Worm (Caenorhabditis elegans) whole organism, late embryonic: ENCODE measurements around the gene F19G12.3.
"Not testable (repeated sequence)": the region's sequence is repeated elsewhere in the genome, so short reads cannot be mapped to it uniquely, and the experiment has no call there.

Experiments
- C08G9.2 ChIP-seq: sonication (generic microtip); optimal IDR thresholded peaks from 2 replicates; lab custom pipeline; 2016; ENCODE audit warnings: mild to moderate bottlenecking, missing genetic modification characterization, moderate library complexity, missing compliant biosample characterization
- C38D4.7 ChIP-seq: fragments of 200-800 bp; sonication (Bioruptor generic); optimal IDR thresholded peaks from 2 replicates; lab custom pipeline; 2018; ENCODE audit warnings: mild to moderate bottlenecking, missing genetic modification characterization, moderate library complexity, missing compliant biosample characterization
- K02D7.2 ChIP-seq: sonication (generic microtip); optimal IDR thresholded peaks from 2 replicates; lab custom pipeline; 2017; ENCODE audit warnings: mild to moderate bottlenecking, missing genetic modification characterization, missing compliant biosample characterization
- T23F11.4 ChIP-seq: fragments of 200-800 bp; sonication (Bioruptor generic); optimal IDR thresholded peaks from 2 replicates; lab custom pipeline; 2018; ENCODE audit warnings: mild to moderate bottlenecking, missing genetic modification characterization, missing compliant biosample characterization
- Y22D7AL.16 ChIP-seq: sonication (generic microtip); optimal IDR thresholded peaks from 2 replicates; lab custom pipeline; 2016; ENCODE audit warnings: missing genetic modification characterization, missing compliant biosample characterization
- ahr-1 ChIP-seq: sonication (generic microtip); optimal IDR thresholded peaks from 2 replicates; lab custom pipeline; 2016; ENCODE audit warnings: missing genetic modification characterization, missing compliant biosample characterization
- ama-1 ChIP-seq: fragments of 150-350 bp; optimal IDR thresholded peaks from 2 replicates; lab custom pipeline; 2014
- ceh-19 ChIP-seq: fragments of 200-800 bp; sonication (Bioruptor generic); optimal IDR thresholded peaks from 2 replicates; lab custom pipeline; 2018; ENCODE audit warnings: mild to moderate bottlenecking, missing genetic modification characterization, missing compliant biosample characterization
- ceh-22 ChIP-seq: sonication (generic microtip); optimal IDR thresholded peaks from 2 replicates; lab custom pipeline; 2017; ENCODE audit warnings: missing biosample characterization, missing genetic modification characterization
- ceh-31 ChIP-seq: sonication (generic microtip); optimal IDR thresholded peaks from 2 replicates; lab custom pipeline; 2016; ENCODE audit warnings: missing genetic modification characterization, missing compliant biosample characterization
- ceh-45 ChIP-seq: fragments of 200-800 bp; sonication (Bioruptor generic); IDR thresholded peaks from 2 replicates; pipeline ENCODE4 v1.3.6; 2022; ENCODE audit warnings: missing genetic modification reagents, missing genetic modification characterization, missing compliant biosample characterization
- ceh-48 ChIP-seq: sonication (generic microtip); optimal IDR thresholded peaks from 2 replicates; lab custom pipeline; 2016; ENCODE audit warnings: missing genetic modification characterization, inconsistent platforms, missing compliant biosample characterization
- ceh-6 ChIP-seq: fragments of 200-800 bp; sonication (Bioruptor generic); optimal IDR thresholded peaks from 2 replicates; lab custom pipeline; 2018; ENCODE audit warnings: mild to moderate bottlenecking, missing genetic modification characterization, missing compliant biosample characterization
- ceh-9 ChIP-seq: sonication (generic microtip); optimal IDR thresholded peaks from 2 replicates; lab custom pipeline; 2016; ENCODE audit warnings: mild to moderate bottlenecking, missing genetic modification characterization, inconsistent platforms, missing compliant biosample characterization
- che-1 ChIP-seq: sonication (generic microtip); optimal IDR thresholded peaks from 2 replicates; lab custom pipeline; 2016; ENCODE audit warnings: mild to moderate bottlenecking, missing genetic modification characterization, missing compliant biosample characterization
- dmd-4 ChIP-seq: sonication (generic microtip); optimal IDR thresholded peaks from 2 replicates; lab custom pipeline; 2016; ENCODE audit warnings: borderline replicate concordance, missing genetic modification characterization, missing compliant biosample characterization
- dve-1 ChIP-seq: sonication (generic microtip); optimal IDR thresholded peaks from 2 replicates; lab custom pipeline; 2017; ENCODE audit warnings: antibody characterized with exemption, mild to moderate bottlenecking, missing genetic modification characterization, missing compliant biosample characterization
- elt-2 ChIP-seq: sonication (generic microtip); optimal IDR thresholded peaks from 2 replicates; lab custom pipeline; 2016; ENCODE audit warnings: missing genetic modification reagents, missing genetic modification characterization, missing compliant biosample characterization
- elt-4 ChIP-seq: sonication (generic microtip); optimal IDR thresholded peaks from 2 replicates; lab custom pipeline; 2016; ENCODE audit warnings: missing genetic modification characterization, missing compliant biosample characterization
- fax-1 ChIP-seq: sonication (generic microtip); optimal IDR thresholded peaks from 2 replicates; lab custom pipeline; 2016; ENCODE audit warnings: missing genotype, missing genetic modification characterization, missing compliant biosample characterization
- fkh-10 ChIP-seq: fragments of 150-350 bp; optimal IDR thresholded peaks from 2 replicates; lab custom pipeline; 2014; ENCODE audit warnings: missing biosample characterization, missing genetic modification reagents, missing genetic modification characterization
- gmeb-2 ChIP-seq: sonication (generic microtip); optimal IDR thresholded peaks from 2 replicates; lab custom pipeline; 2016; ENCODE audit warnings: missing genetic modification characterization, inconsistent platforms, missing compliant biosample characterization
- hlh-15 ChIP-seq: sonication (generic microtip); optimal IDR thresholded peaks from 2 replicates; lab custom pipeline; 2016; ENCODE audit warnings: missing genetic modification characterization, missing compliant biosample characterization
- hlh-30 ChIP-seq: sonication (generic microtip); optimal IDR thresholded peaks from 2 replicates; lab custom pipeline; 2017; ENCODE audit warnings: antibody characterized with exemption, missing genetic modification characterization, missing compliant biosample characterization; ENCODE audit not compliant: insufficient read depth
- lin-11 ChIP-seq: fragments of 200-800 bp; sonication (Bioruptor generic); optimal IDR thresholded peaks from 2 replicates; lab custom pipeline; 2018; ENCODE audit warnings: mild to moderate bottlenecking, missing genetic modification characterization, missing compliant biosample characterization
- mec-3 ChIP-seq: sonication (generic microtip); optimal IDR thresholded peaks from 2 replicates; lab custom pipeline; 2016; ENCODE audit warnings: borderline replicate concordance, missing genetic modification characterization, missing compliant biosample characterization
- nfya-1 ChIP-seq: sonication (generic microtip); optimal IDR thresholded peaks from 2 replicates; lab custom pipeline; 2017; ENCODE audit warnings: missing genetic modification characterization, mild to moderate bottlenecking, missing compliant biosample characterization, antibody characterized with exemption, moderate library complexity
- nhr-232 ChIP-seq: sonication (generic microtip); optimal IDR thresholded peaks from 2 replicates; lab custom pipeline; 2016; ENCODE audit warnings: missing genetic modification characterization, missing compliant biosample characterization
- npax-4 ChIP-seq: sonication (generic microtip); optimal IDR thresholded peaks from 2 replicates; lab custom pipeline; 2016; ENCODE audit warnings: missing genetic modification characterization, missing compliant biosample characterization
- odd-2 ChIP-seq: sonication (generic microtip); optimal IDR thresholded peaks from 2 replicates; lab custom pipeline; 2017; ENCODE audit warnings: antibody characterized with exemption, mild to moderate bottlenecking, missing genetic modification characterization, missing compliant biosample characterization
- pag-3 ChIP-seq: sonication (generic microtip); optimal IDR thresholded peaks from 2 replicates; lab custom pipeline; 2016; ENCODE audit warnings: missing compliant biosample characterization, missing genetic modification characterization, borderline replicate concordance
- pat-9 ChIP-seq: fragments of 200-800 bp; sonication (Bioruptor generic); optimal IDR thresholded peaks from 2 replicates; lab custom pipeline; 2018; ENCODE audit warnings: mild to moderate bottlenecking, missing genetic modification characterization, moderate library complexity, missing compliant biosample characterization
- pax-1 ChIP-seq: fragments of 150-350 bp; optimal IDR thresholded peaks from 2 replicates; lab custom pipeline; 2014; ENCODE audit warnings: missing biosample characterization, missing genetic modification characterization
- pqm-1 ChIP-seq: sonication (generic microtip); optimal IDR thresholded peaks from 2 replicates; lab custom pipeline; 2016; ENCODE audit warnings: missing genetic modification characterization, missing compliant biosample characterization
- pros-1 ChIP-seq: fragments of 150-350 bp; optimal IDR thresholded peaks from 2 replicates; lab custom pipeline; 2014; ENCODE audit warnings: missing biosample characterization, missing genetic modification reagents, missing genetic modification characterization
- ref-2 ChIP-seq: sonication (generic microtip); optimal IDR thresholded peaks from 2 replicates; lab custom pipeline; 2016; ENCODE audit warnings: missing genetic modification characterization, missing compliant biosample characterization
- sdc-2 ChIP-seq: sonication (generic microtip); optimal IDR thresholded peaks from 2 replicates; lab custom pipeline; 2016; ENCODE audit warnings: missing genotype, missing genetic modification characterization, missing compliant biosample characterization
- sox-2 ChIP-seq: fragments of 200-800 bp; sonication (Bioruptor generic); IDR thresholded peaks from 2 replicates; pipeline ENCODE4 v1.3.6; 2022; ENCODE audit warnings: missing genetic modification reagents, missing genetic modification characterization, missing compliant biosample characterization
- sox-4 ChIP-seq: sonication (generic microtip); optimal IDR thresholded peaks from 2 replicates; lab custom pipeline; 2017; ENCODE audit warnings: mild to moderate bottlenecking, missing genetic modification characterization, inconsistent platforms, missing compliant biosample characterization
- syd-9 ChIP-seq: sonication (generic microtip); optimal IDR thresholded peaks from 2 replicates; lab custom pipeline; 2016; ENCODE audit warnings: mild to moderate bottlenecking, missing genetic modification characterization, moderate library complexity, missing compliant biosample characterization
- tbx-2 ChIP-seq: sonication (generic microtip); optimal IDR thresholded peaks from 2 replicates; lab custom pipeline; 2016; ENCODE audit warnings: missing genetic modification characterization, missing compliant biosample characterization
- ttx-3 ChIP-seq: sonication (generic microtip); optimal IDR thresholded peaks from 2 replicates; lab custom pipeline; 2016; ENCODE audit warnings: missing genetic modification reagents, missing genetic modification characterization, missing compliant biosample characterization
- unc-3 ChIP-seq, 2 experiments: fragments of 200-800 bp in 1 of 2; sonication (Bioruptor generic) in 1 of 2; sonication (generic microtip) in 1 of 2; conservative IDR thresholded peaks in 1 of 2; optimal IDR thresholded peaks in 1 of 2; 2 replicates each; pipeline versions ENCODE4 v1.3.6 to Lab custom; 2016 to 2022; ENCODE audit warnings: missing compliant biosample characterization in 2 of 2, missing genetic modification characterization in 2 of 2, missing genetic modification reagents in 1 of 2
- unc-55 ChIP-seq: sonication (generic microtip); optimal IDR thresholded peaks from 2 replicates; lab custom pipeline; 2017; ENCODE audit warnings: missing biosample characterization, missing genetic modification reagents, missing genetic modification characterization
- zip-5 ChIP-seq: sonication (generic microtip); optimal IDR thresholded peaks from 2 replicates; lab custom pipeline; 2016; ENCODE audit warnings: missing genetic modification characterization, missing compliant biosample characterization
- ztf-16 ChIP-seq: sonication (generic microtip); optimal IDR thresholded peaks from 2 replicates; lab custom pipeline; 2017; ENCODE audit warnings: missing genetic modification characterization, missing compliant biosample characterization

F19G12.3 gene

DNA sequence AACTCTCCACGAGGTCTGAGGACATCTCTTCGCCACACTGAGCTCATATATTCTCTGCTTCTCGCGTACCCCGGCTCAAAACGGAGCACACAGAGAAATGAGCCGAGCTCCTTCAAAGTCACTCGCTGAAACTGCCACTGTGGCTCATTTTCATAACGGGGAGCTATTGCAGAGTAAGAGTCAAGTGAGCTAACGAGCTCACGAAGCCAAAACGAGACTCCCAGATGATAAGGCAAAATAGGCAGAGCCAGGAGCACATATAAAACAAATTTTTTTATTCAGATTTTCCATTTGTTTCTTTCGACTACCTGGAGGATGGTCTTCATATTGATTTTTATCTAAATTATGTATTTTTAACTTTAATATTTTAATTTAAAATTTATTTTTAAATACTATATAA lies at the start of gene F19G12.3:
Gene F19G12.3 (plus strand): TSS at position 301 of the 400 bp plus-strand sequence.
- no peak for TF ChIP-seq fax-1 (tag; lab: Kevin White, UChicago)
- no peak for TF ChIP-seq pros-1 (tag; lab: Kevin White, UChicago)
- TF ChIP-seq hlh-15, result no peak
- TF ChIP-seq pag-3 (tag; lab: Kevin White, UChicago), result no peak
- TF ChIP-seq ceh-48 (tag; lab: Kevin White, UChicago), result no peak
- no peak for TF ChIP-seq zip-5 (tag; lab: Kevin White, UChicago)
- TF ChIP-seq sox-2, result no peak
- no peak for TF ChIP-seq gmeb-2
- no peak for TF ChIP-seq C38D4.7 (GFP tag; lab: Kevin White, UChicago)
- TF ChIP-seq sox-4 (tag; lab: Kevin White, UChicago), result no peak
- TF ChIP-seq ref-2, result no peak
- TF ChIP-seq pqm-1 (tag; lab: Kevin White, UChicago), result no peak
- TF ChIP-seq ceh-31 (tag; lab: Kevin White, UChicago), result no peak
- TF ChIP-seq syd-9 (tag; lab: Kevin White, UChicago), result no peak
- TF ChIP-seq elt-2 (tag; lab: Kevin White, UChicago), result no peak
- no peak for TF ChIP-seq ceh-19 (GFP tag; lab: Kevin White, UChicago)

DNA sequence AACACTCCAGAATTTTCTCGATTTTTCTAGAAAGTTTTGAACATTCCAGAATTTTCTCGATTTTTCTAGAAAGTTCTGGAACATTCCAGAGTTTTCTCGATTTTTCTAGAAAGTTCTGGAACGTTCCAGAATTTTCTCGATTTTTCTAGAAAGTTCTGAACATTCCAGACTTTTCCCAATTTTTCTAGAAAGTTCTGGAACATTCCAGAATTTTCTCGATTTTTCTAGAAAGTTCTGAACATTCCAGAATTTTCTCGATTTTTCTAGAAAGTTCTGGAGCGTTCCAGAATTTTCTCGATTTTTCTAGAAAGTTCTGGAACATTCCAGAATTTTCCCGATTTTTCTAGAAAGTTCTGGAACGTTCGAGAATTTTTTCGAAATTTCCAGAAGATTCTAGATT lies 49.5 kb upstream of the F19G12.3 start:
- peak; percentile 21; the same call in 1 of the 2 replicates for TF ChIP-seq unc-3 (GFP tag; conservative IDR thresholded peaks at IDR 0.05; lab: Robert Waterston, UW)
- TF ChIP-seq unc-3 (tag; optimal IDR thresholded peaks at IDR 0.05; lab: Kevin White, UChicago), result not testable (repeated sequence)
- TF ChIP-seq, all 69 proteins: peak for 1; not testable (repeated sequence) for 68

DNA sequence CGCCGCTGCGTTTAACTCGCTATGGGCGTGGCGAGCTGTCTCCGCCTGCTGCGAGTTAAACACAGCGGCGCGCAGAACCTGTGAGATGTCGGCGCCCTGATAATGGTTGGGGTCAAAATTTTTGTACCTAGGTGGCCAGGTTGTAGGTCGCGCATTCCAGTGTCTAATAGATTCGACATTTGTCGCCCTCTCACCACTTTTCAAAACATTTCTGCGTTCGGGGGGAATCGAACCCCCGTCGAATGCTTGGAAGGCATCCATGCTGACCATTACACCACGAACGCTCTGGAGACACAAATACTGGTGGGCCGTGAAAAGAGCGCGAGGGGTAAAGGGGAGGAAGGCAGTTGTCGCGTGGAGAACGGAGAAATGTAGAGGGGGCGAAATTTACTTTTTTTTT lies 45.2 kb upstream of the F19G12.3 start:
- TF ChIP-seq nhr-232, result peak; percentile 79
- TF ChIP-seq unc-55 (GFP tag; lab: Kevin White, UChicago), result no peak
- TF ChIP-seq ceh-6, result peak; percentile 90
- TF ChIP-seq syd-9 (tag; lab: Kevin White, UChicago), result peak; percentile 83
- TF ChIP-seq odd-2 (tag; lab: Kevin White, UChicago), result peak; percentile 1
- peak; percentile 78 for TF ChIP-seq C38D4.7 (GFP tag; lab: Kevin White, UChicago)
- no peak for TF ChIP-seq dve-1
- TF ChIP-seq tbx-2 (tag; lab: Kevin White, UChicago), result peak; percentile 80
- TF ChIP-seq ceh-9 (tag; lab: Kevin White, UChicago), result peak; percentile 32
- TF ChIP-seq pros-1 (tag; lab: Kevin White, UChicago), result no peak
- no peak for TF ChIP-seq mec-3 (tag; lab: Kevin White, UChicago)
- peak; percentile 72 for TF ChIP-seq ceh-45 (GFP tag; lab: Robert Waterston, UW)
- no peak for TF ChIP-seq ama-1 (lab: Kevin White, UChicago)
- TF ChIP-seq sox-4 (tag; lab: Kevin White, UChicago), result peak; percentile 87
- TF ChIP-seq elt-4 (tag; lab: Kevin White, UChicago), result peak; percentile 80
- peak; percentile 60 for TF ChIP-seq T23F11.4
- peak; percentile 83 for TF ChIP-seq ttx-3
- TF ChIP-seq K02D7.2 (tag; lab: Kevin White, UChicago), result peak; percentile 77
- TF ChIP-seq lin-11 (tag; lab: Kevin White, UChicago), result peak; percentile 76
- TF ChIP-seq dmd-4 (tag; lab: Kevin White, UChicago), result peak; percentile 79
- peak; percentile 97 for TF ChIP-seq sdc-2 (tag; lab: Kevin White, UChicago)
- peak; percentile 77 for TF ChIP-seq nfya-1 (tag; lab: Kevin White, UChicago)
- peak; percentile 29 for TF ChIP-seq pag-3 (tag; lab: Kevin White, UChicago)
- TF ChIP-seq pax-1 (tag; lab: Kevin White, UChicago), result no peak
- peak; percentile 16 for TF ChIP-seq fkh-10 (GFP tag; lab: Kevin White, UChicago)
- peak; percentile 80 for TF ChIP-seq pat-9 (tag; lab: Kevin White, UChicago)
- peak; percentile 61 for TF ChIP-seq hlh-15
- TF ChIP-seq che-1 (tag; lab: Kevin White, UChicago), result peak; percentile 86
- peak; percentile 53 for TF ChIP-seq npax-4 (tag; lab: Kevin White, UChicago)
- peak; percentile 57; the same call in 1 of the 2 replicates for TF ChIP-seq sox-2
- peak; percentile 37 for TF ChIP-seq zip-5 (tag; lab: Kevin White, UChicago)
- TF ChIP-seq ztf-16 (tag; lab: Kevin White, UChicago), result peak; percentile 84
- peak; percentile 70 for TF ChIP-seq ceh-48 (tag; lab: Kevin White, UChicago)
- peak; percentile 56 for TF ChIP-seq ahr-1 (tag; lab: Kevin White, UChicago)
- TF ChIP-seq C08G9.2 (tag; lab: Kevin White, UChicago), result peak; percentile 82
- no peak for TF ChIP-seq ceh-22
- peak; percentile 34 for TF ChIP-seq hlh-30 (tag; lab: Kevin White, UChicago)
- peak; percentile 85 for TF ChIP-seq Y22D7AL.16 (tag; lab: Kevin White, UChicago)
